Worm (Caenorhabditis elegans) whole organism, L1 larva: Measurements from ENCODE around the gene F18A11.3.

Source experiments
- C16A3.4 ChIP-seq: fragments of 150-350 bp; optimal IDR thresholded peaks from 2 replicates; lab custom pipeline; 2014; ENCODE audit warnings: missing biosample characterization, missing genetic modification characterization
- F16B12.6 ChIP-seq: fragments of 150-350 bp; optimal IDR thresholded peaks from 2 replicates; lab custom pipeline; 2014; ENCODE audit warnings: missing biosample characterization, missing genetic modification characterization
- aha-1 ChIP-seq: fragments of 150-350 bp; optimal IDR thresholded peaks from 2 replicates; lab custom pipeline; 2014; ENCODE audit warnings: missing biosample characterization, missing genetic modification characterization
- aly-2 ChIP-seq: fragments of 150-350 bp; optimal IDR thresholded peaks from 2 replicates; lab custom pipeline; 2014; ENCODE audit warnings: missing biosample characterization, missing genetic modification characterization
- blmp-1 ChIP-seq: fragments of 150-350 bp; optimal IDR thresholded peaks from 2 replicates; lab custom pipeline; 2014; ENCODE audit warnings: missing biosample characterization, missing genetic modification characterization
- ceh-63 ChIP-seq: fragments of 200-800 bp; sonication (Bioruptor generic); optimal IDR thresholded peaks from 2 replicates; lab custom pipeline; 2018; ENCODE audit warnings: mild to moderate bottlenecking, missing genetic modification characterization, missing compliant biosample characterization
- ceh-8 ChIP-seq: fragments of 200-800 bp; sonication (Bioruptor generic); optimal IDR thresholded peaks from 2 replicates; lab custom pipeline; 2018; ENCODE audit warnings: mild to moderate bottlenecking, missing genetic modification characterization, moderate library complexity, missing compliant biosample characterization
- ceh-82 ChIP-seq, 3 experiments: fragments of 150-350 bp in 1 of 3; sonication (generic microtip) in 2 of 3; optimal IDR thresholded peaks; 2 replicates each; lab custom pipeline; 2014 to 2017; ENCODE audit warnings: missing biosample characterization in 3 of 3, missing genetic modification characterization in 3 of 3
- ceh-88 ChIP-seq: fragments of 200-800 bp; sonication (Bioruptor generic); IDR thresholded peaks from 2 replicates; pipeline ENCODE4 v1.3.6; 2022; ENCODE audit warnings: missing genetic modification characterization, missing compliant biosample characterization
- ces-1 ChIP-seq: fragments of 150-350 bp; optimal IDR thresholded peaks from 2 replicates; lab custom pipeline; 2014; ENCODE audit warnings: missing biosample characterization, missing genetic modification reagents, missing genetic modification characterization
- dpl-1 ChIP-seq, 3 experiments: fragments of 150-350 bp in 2 of 3; sonication (generic microtip) in 1 of 3; optimal IDR thresholded peaks; 2 replicates each; lab custom pipeline; 2014 to 2017; ENCODE audit warnings: missing biosample characterization in 3 of 3, missing genetic modification characterization in 3 of 3, missing genetic modification reagents in 3 of 3
- dsc-1 ChIP-seq: sonication (generic microtip); optimal IDR thresholded peaks from 2 replicates; lab custom pipeline; 2016; ENCODE audit warnings: mild to moderate bottlenecking, missing genetic modification characterization, missing compliant biosample characterization
- efl-1 ChIP-seq, 4 experiments: fragments of 150-350 bp; optimal IDR thresholded peaks in 3 of 4; peaks in 1 of 4; 1 replicate in 1 of 4; 2 replicates in 3 of 4; lab custom pipeline; 2014; ENCODE audit warnings: missing biosample characterization in 2 of 4, missing genetic modification characterization in 2 of 4, missing genetic modification reagents in 2 of 4
- egl-13 ChIP-seq: sonication (generic microtip); optimal IDR thresholded peaks from 2 replicates; lab custom pipeline; 2016; ENCODE audit warnings: missing genotype, missing genetic modification reagents, missing genetic modification characterization, missing compliant biosample characterization
- elt-3 ChIP-seq, 6 experiments: fragments of 150-350 bp in 1 of 6; sonication (generic microtip); optimal IDR thresholded peaks; 2 replicates each; lab custom pipeline; 2017 to 2018; ENCODE audit warnings: missing biosample characterization in 6 of 6, missing genetic modification characterization in 6 of 6, inconsistent platforms in 1 of 6
- fkh-10 ChIP-seq: sonication (generic microtip); optimal IDR thresholded peaks from 2 replicates; lab custom pipeline; 2017; ENCODE audit warnings: missing biosample characterization, missing genetic modification reagents, missing genetic modification characterization
- fkh-8 ChIP-seq: sonication (generic microtip); optimal IDR thresholded peaks from 2 replicates; lab custom pipeline; 2016; ENCODE audit warnings: mild to moderate bottlenecking, missing genetic modification characterization, missing compliant biosample characterization
- hlh-17 ChIP-seq: fragments of 200-800 bp; sonication (Bioruptor generic); optimal IDR thresholded peaks from 2 replicates; lab custom pipeline; 2018; ENCODE audit warnings: missing genetic modification characterization, mild to moderate bottlenecking, missing compliant biosample characterization, moderate library complexity, borderline replicate concordance
- isw-1 ChIP-seq: fragments of 200-800 bp; sonication (Bioruptor generic); IDR thresholded peaks from 2 replicates; pipeline ENCODE4 v1.3.6; 2022; ENCODE audit warnings: missing genetic modification characterization, missing compliant biosample characterization
- jun-1 ChIP-seq: fragments of 150-350 bp; optimal IDR thresholded peaks from 2 replicates; lab custom pipeline; 2014; ENCODE audit warnings: missing biosample characterization, missing genetic modification reagents, missing genetic modification characterization
- lin-13 ChIP-seq: fragments of 150-350 bp; optimal IDR thresholded peaks from 2 replicates; lab custom pipeline; 2014; ENCODE audit warnings: missing biosample characterization, missing genetic modification reagents, missing genetic modification characterization
- lin-14 ChIP-seq: fragments of 200-800 bp; sonication (Bioruptor generic); optimal IDR thresholded peaks from 2 replicates; lab custom pipeline; 2018; ENCODE audit warnings: mild to moderate bottlenecking, missing genetic modification characterization, moderate library complexity, missing compliant biosample characterization
- lin-15B ChIP-seq: fragments of 150-350 bp; sonication (generic microtip); optimal IDR thresholded peaks from 3 replicates; lab custom pipeline; 2014; ENCODE audit warnings: missing biosample characterization, missing genetic modification characterization
- lin-35 ChIP-seq, 2 experiments: fragments of 150-350 bp; optimal IDR thresholded peaks; 2 replicates each; lab custom pipeline; 2014; ENCODE audit warnings: missing biosample characterization in 2 of 2, missing genetic modification characterization in 2 of 2, missing genetic modification reagents in 2 of 2
- lin-39 ChIP-seq: fragments of 150-350 bp; optimal IDR thresholded peaks from 2 replicates; lab custom pipeline; 2014; ENCODE audit warnings: missing biosample characterization, missing genetic modification reagents, missing genetic modification characterization
- lsy-2 ChIP-seq, 2 experiments: fragments of 150-350 bp; optimal IDR thresholded peaks; 2 replicates each; lab custom pipeline; 2014; ENCODE audit warnings: missing biosample characterization in 2 of 2, missing genetic modification characterization in 2 of 2
- mef-2 ChIP-seq: fragments of 150-350 bp; optimal IDR thresholded peaks from 2 replicates; lab custom pipeline; 2014; ENCODE audit warnings: missing biosample characterization, missing genetic modification characterization
- mep-1 ChIP-seq: fragments of 150-350 bp; optimal IDR thresholded peaks from 2 replicates; lab custom pipeline; 2014; ENCODE audit warnings: missing biosample characterization, missing genetic modification characterization
- nhr-11 ChIP-seq: fragments of 150-350 bp; optimal IDR thresholded peaks from 2 replicates; lab custom pipeline; 2014; ENCODE audit warnings: missing biosample characterization, missing genetic modification characterization
- nhr-12 ChIP-seq: sonication (generic microtip); optimal IDR thresholded peaks from 2 replicates; lab custom pipeline; 2017; ENCODE audit warnings: missing biosample characterization, missing genetic modification characterization
- nhr-19 ChIP-seq: fragments of 200-800 bp; sonication (Bioruptor generic); conservative IDR thresholded peaks from 2 replicates; pipeline ENCODE4 v1.3.6; 2022; ENCODE audit warnings: missing genetic modification characterization, missing compliant biosample characterization
- nhr-20 ChIP-seq: sonication (generic microtip); optimal IDR thresholded peaks from 2 replicates; lab custom pipeline; 2016; ENCODE audit warnings: mild to moderate bottlenecking, missing genetic modification characterization, missing compliant biosample characterization
- nhr-237 ChIP-seq: fragments of 150-350 bp; optimal IDR thresholded peaks from 2 replicates; lab custom pipeline; 2014; ENCODE audit warnings: missing biosample characterization, missing genetic modification characterization
- nhr-28 ChIP-seq: fragments of 150-350 bp; optimal IDR thresholded peaks from 2 replicates; lab custom pipeline; 2014; ENCODE audit warnings: missing biosample characterization, missing genetic modification characterization
- nhr-47 ChIP-seq: sonication (generic microtip); optimal IDR thresholded peaks from 2 replicates; lab custom pipeline; 2016; ENCODE audit warnings: mild to moderate bottlenecking, missing genetic modification characterization, moderate library complexity, missing compliant biosample characterization
- nhr-76 ChIP-seq: sonication (generic microtip); optimal IDR thresholded peaks from 2 replicates; lab custom pipeline; 2017; ENCODE audit warnings: missing biosample characterization, missing genetic modification characterization
- nhr-84 ChIP-seq: sonication (generic microtip); optimal IDR thresholded peaks from 2 replicates; lab custom pipeline; 2017; ENCODE audit warnings: missing biosample characterization, missing genetic modification characterization
- pag-3 ChIP-seq: sonication (generic microtip); optimal IDR thresholded peaks from 2 replicates; lab custom pipeline; 2017; ENCODE audit warnings: missing genetic modification characterization, mild to moderate bottlenecking, missing compliant biosample characterization, antibody characterized with exemption, borderline replicate concordance; ENCODE audit not compliant: insufficient read depth
- skn-1 ChIP-seq: fragments of 150-350 bp; optimal IDR thresholded peaks from 2 replicates; lab custom pipeline; 2014; ENCODE audit warnings: missing biosample characterization, missing genetic modification characterization
- snu-23 ChIP-seq: sonication (generic microtip); optimal IDR thresholded peaks from 2 replicates; lab custom pipeline; 2016; ENCODE audit warnings: missing genetic modification characterization, missing compliant biosample characterization
- swsn-7 ChIP-seq: sonication (generic microtip); optimal IDR thresholded peaks from 2 replicates; lab custom pipeline; 2016; ENCODE audit warnings: missing genetic modification characterization, missing compliant biosample characterization
- tbx-2 ChIP-seq: sonication (generic microtip); optimal IDR thresholded peaks from 2 replicates; lab custom pipeline; 2016; ENCODE audit warnings: missing genetic modification characterization, missing compliant biosample characterization
- tlp-1 ChIP-seq: fragments of 150-350 bp; optimal IDR thresholded peaks from 2 replicates; lab custom pipeline; 2014; ENCODE audit warnings: missing biosample characterization, missing genetic modification characterization
- unc-130 ChIP-seq: fragments of 150-350 bp; optimal IDR thresholded peaks from 2 replicates; lab custom pipeline; 2017; ENCODE audit warnings: missing biosample characterization, missing genetic modification characterization, inconsistent platforms
- unc-86 ChIP-seq: sonication (generic microtip); optimal IDR thresholded peaks from 2 replicates; lab custom pipeline; 2016; ENCODE audit warnings: missing genetic modification characterization, missing compliant biosample characterization
- unc-98 ChIP-seq: fragments of 200-800 bp; sonication (Bioruptor generic); IDR thresholded peaks from 2 replicates; pipeline ENCODE4 v1.3.6; 2022; ENCODE audit warnings: missing genetic modification characterization, missing compliant biosample characterization
- ztf-4 ChIP-seq: fragments of 150-350 bp; optimal IDR thresholded peaks from 2 replicates; lab custom pipeline; 2014; ENCODE audit warnings: missing biosample characterization, missing genetic modification characterization

Gene F18A11.3

DNA sequence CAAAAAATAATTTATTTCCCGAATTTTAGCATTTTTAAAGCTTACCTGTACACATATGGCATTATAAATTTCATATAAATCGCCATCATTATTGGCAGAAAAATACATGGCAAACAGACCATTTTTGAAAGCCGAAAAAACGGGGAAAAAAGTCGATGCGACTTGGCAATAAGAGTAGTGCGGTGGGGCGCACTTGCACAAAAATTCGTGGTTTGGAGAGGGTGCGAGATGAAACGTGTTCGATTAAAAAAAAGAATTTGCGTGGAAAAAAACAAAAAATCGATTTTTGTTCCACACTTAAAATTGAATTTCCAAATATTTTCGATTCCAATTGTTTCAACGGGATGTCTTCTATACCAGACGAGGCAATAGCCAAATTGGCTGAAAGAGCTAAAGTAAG is at the start of gene F18A11.3:
F18A11.3 (minus strand) TSS at position 125 of the 400 bp plus-strand sequence.
- TF ChIP-seq nhr-47 (tag; lab: Kevin White, UChicago) (peak; percentile 3), nhr-237 (tag; lab: Kevin White, UChicago) (no peak), snu-23 (GFP tag; lab: Kevin White, UChicago) (peak; percentile 17), pag-3 (tag; lab: Kevin White, UChicago) (peak; percentile 43), swsn-7 (tag; lab: Kevin White, UChicago) (peak; percentile 8), C16A3.4 (tag; lab: Kevin White, UChicago) (peak; percentile 7), dpl-1 (GFP tag; optimal IDR thresholded peaks at IDR 0.05; lab: Kevin White, UChicago) (peak in 2 of 3 experiments; percentile 21 to 52), mep-1 (peak; percentile 32), lin-13 (no peak), unc-130 (tag; lab: Kevin White, UChicago) (peak; percentile 2), nhr-20 (no peak), nhr-28 (tag; lab: Kevin White, UChicago) (no peak), lsy-2 (tag; optimal IDR thresholded peaks at IDR 0.05; lab: Kevin White, UChicago) (peak in 1 of 2 experiments; percentile 56), efl-1 (optimal IDR thresholded peaks at IDR 0.05; lab: Kevin White, UChicago) (peak; percentile 14 to 37), efl-1 (GFP tag; optimal IDR thresholded peaks at IDR 0.05 in 1 of 2; lab: Kevin White, UChicago) (peak; percentile 43 to 47), lin-35 (GFP tag; optimal IDR thresholded peaks at IDR 0.05; lab: Kevin White, UChicago) (peak; percentile 39 to 67), skn-1 (tag; lab: Kevin White, UChicago) (peak; percentile 29), blmp-1 (tag; lab: Kevin White, UChicago) (peak; percentile 37)

DNA sequence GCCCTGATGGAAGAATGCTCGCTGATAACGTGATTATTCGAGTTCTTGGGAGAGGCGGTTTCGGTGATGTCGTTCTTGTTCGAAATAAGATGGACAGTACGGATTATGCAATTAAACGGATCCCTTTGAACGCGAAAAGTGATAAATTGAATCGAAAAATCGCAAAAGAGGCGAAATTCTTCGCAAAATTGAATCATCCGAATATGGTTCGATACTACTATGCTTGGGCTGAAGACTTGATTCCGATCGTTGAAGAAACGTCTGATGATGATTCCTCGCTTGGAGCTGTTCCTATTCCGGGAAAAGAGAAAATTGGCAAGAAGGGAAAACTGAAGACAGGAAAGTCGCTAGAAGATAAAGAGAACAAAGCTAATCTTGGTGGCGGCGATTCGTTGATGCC is 49.3 kb upstream of the F18A11.3 start:
- TF ChIP-seq efl-1 (optimal IDR thresholded peaks at IDR 0.05; lab: Kevin White, UChicago) (no peak), efl-1 (GFP tag; optimal IDR thresholded peaks at IDR 0.05 in 1 of 2; lab: Kevin White, UChicago) (peak in 1 of 2 experiments; percentile 54), dpl-1 (GFP tag; optimal IDR thresholded peaks at IDR 0.05; lab: Kevin White, UChicago) (no peak)

ce11 chrII:13083752-13084214 is 47.1 kb upstream of the F18A11.3 start, which contains the start of the genes Y81G3A.1 and gcn-2:
Gene Y81G3A.1 (minus strand): TSS chrII:13083926.
Gene gcn-2 (plus strand): TSS chrII:13084164.
- no peak for TF ChIP-seq ces-1 (GFP tag; lab: Kevin White, UChicago)
- TF ChIP-seq fkh-8 = peak; percentile 16
- no peak for TF ChIP-seq nhr-12 (tag; lab: Kevin White, UChicago)
- peak; percentile 24 for TF ChIP-seq aly-2 (tag; lab: Kevin White, UChicago)
- peak; percentile 45 for TF ChIP-seq isw-1
- no peak for TF ChIP-seq mef-2
- no peak for TF ChIP-seq nhr-76 (tag; lab: Kevin White, UChicago)
- TF ChIP-seq hlh-17 (GFP tag; lab: Kevin White, UChicago) = no peak
- TF ChIP-seq F16B12.6 (tag; lab: Kevin White, UChicago) = peak; percentile 97
- peak; percentile 9 for TF ChIP-seq lin-39 (tag; lab: Kevin White, UChicago)
- no peak for TF ChIP-seq ceh-63
- TF ChIP-seq dsc-1 = peak; percentile 65
- no peak for TF ChIP-seq ceh-88 (GFP tag; lab: Robert Waterston, UW)
- TF ChIP-seq egl-13 = no peak
- TF ChIP-seq lin-15B = peak; percentile 38
- no peak for TF ChIP-seq nhr-237 (tag; lab: Kevin White, UChicago)
- TF ChIP-seq aha-1 (tag; lab: Kevin White, UChicago) = no peak
- TF ChIP-seq nhr-11 (tag; lab: Kevin White, UChicago) = no peak
- TF ChIP-seq jun-1 (tag; lab: Kevin White, UChicago) = no peak
- TF ChIP-seq blmp-1 (tag; lab: Kevin White, UChicago) = peak; percentile 84
- TF ChIP-seq ztf-4 (tag; lab: Kevin White, UChicago) = no peak
- no peak for TF ChIP-seq nhr-84 (tag; lab: Kevin White, UChicago)
- TF ChIP-seq efl-1 (optimal IDR thresholded peaks at IDR 0.05; lab: Kevin White, UChicago) = peak; percentile 97 to 98
- peak; percentile 98 to 100 for TF ChIP-seq efl-1 (GFP tag; optimal IDR thresholded peaks at IDR 0.05 in 1 of 2; lab: Kevin White, UChicago)
- peak; percentile 69 for TF ChIP-seq nhr-19 (GFP tag; lab: Robert Waterston, UW)
- peak; percentile 97 to 98 for TF ChIP-seq lin-35 (GFP tag; optimal IDR thresholded peaks at IDR 0.05; lab: Kevin White, UChicago)
- no peak for TF ChIP-seq fkh-10 (GFP tag; lab: Kevin White, UChicago)
- TF ChIP-seq elt-3 (tag; optimal IDR thresholded peaks at IDR 0.05; lab: Kevin White, UChicago) = no peak
- TF ChIP-seq unc-98 (GFP tag; lab: Robert Waterston, UW) = no peak
- no peak for TF ChIP-seq tlp-1 (tag; lab: Kevin White, UChicago)
- peak; percentile 68 for TF ChIP-seq tbx-2
- peak; percentile 11 for TF ChIP-seq unc-86
- peak; percentile 43 for TF ChIP-seq lin-13
- peak; percentile 50 to 64 (median 62) for TF ChIP-seq ceh-82 (tag; optimal IDR thresholded peaks at IDR 0.05; lab: Kevin White, UChicago)
- TF ChIP-seq lin-14 = no peak
- TF ChIP-seq ceh-8 (GFP tag; lab: Kevin White, UChicago) = no peak
- TF ChIP-seq swsn-7 (tag; lab: Kevin White, UChicago) = peak; percentile 65
